Fruit fly (Drosophila melanogaster) whole organism, adult: ENCODE results near the gene His3.3B.

Source experiments
- CG12768 ChIP-seq: fragments of 200-800 bp; sonication (Bioruptor generic); optimal IDR thresholded peaks from 2 replicates; lab custom pipeline; 2017; ENCODE audit warnings: missing biosample characterization, missing genetic modification characterization, mild to moderate bottlenecking, moderate library complexity, missing genetic modification reagents
- CG33017 ChIP-seq: fragments of 200-800 bp; sonication (Bioruptor generic); optimal IDR thresholded peaks from 2 replicates; lab custom pipeline; 2018; ENCODE audit warnings: missing biosample characterization, mild to moderate bottlenecking, missing genetic modification characterization, moderate library complexity
- CG7045 ChIP-seq: fragments of 200-800 bp; sonication (Bioruptor generic); optimal IDR thresholded peaks from 2 replicates; lab custom pipeline; 2017; ENCODE audit warnings: missing biosample characterization, mild to moderate bottlenecking, missing genetic modification characterization
- Crg-1 ChIP-seq: fragments of 200-800 bp; sonication (Bioruptor generic); optimal IDR thresholded peaks from 2 replicates; lab custom pipeline; 2016; ENCODE audit warnings: missing biosample characterization, missing genetic modification characterization
- Hr96 ChIP-seq: fragments of 200-800 bp; sonication (Bioruptor generic); optimal IDR thresholded peaks from 2 replicates; lab custom pipeline; 2016; ENCODE audit warnings: missing biosample characterization, missing genetic modification characterization
- cic ChIP-seq: fragments of 200-800 bp; sonication (Bioruptor generic); optimal IDR thresholded peaks from 2 replicates; lab custom pipeline; 2017; ENCODE audit warnings: missing biosample characterization, mild to moderate bottlenecking, missing genetic modification characterization, moderate library complexity
- cnc ChIP-seq, 2 experiments: fragments of >200 bp; optimal IDR thresholded peaks; 2 replicates each; lab custom pipeline; 2017
- kay ChIP-seq: fragments of 200-800 bp; sonication (Bioruptor generic); peaks from one replicate; lab custom pipeline; 2016; ENCODE audit warnings: missing biosample characterization, missing genetic modification characterization, borderline replicate concordance
- pad ChIP-seq: fragments of 200-800 bp; sonication (Bioruptor generic); optimal IDR thresholded peaks from 3 replicates; lab custom pipeline; 2017; ENCODE audit warnings: missing biosample characterization, missing genetic modification characterization, mild to moderate bottlenecking, moderate library complexity, missing genetic modification reagents
- tj ChIP-seq: fragments of 200-800 bp; sonication (Bioruptor generic); optimal IDR thresholded peaks from 3 replicates; lab custom pipeline; 2017; ENCODE audit warnings: missing biosample characterization, mild to moderate bottlenecking, missing genetic modification characterization, moderate library complexity

DNA sequence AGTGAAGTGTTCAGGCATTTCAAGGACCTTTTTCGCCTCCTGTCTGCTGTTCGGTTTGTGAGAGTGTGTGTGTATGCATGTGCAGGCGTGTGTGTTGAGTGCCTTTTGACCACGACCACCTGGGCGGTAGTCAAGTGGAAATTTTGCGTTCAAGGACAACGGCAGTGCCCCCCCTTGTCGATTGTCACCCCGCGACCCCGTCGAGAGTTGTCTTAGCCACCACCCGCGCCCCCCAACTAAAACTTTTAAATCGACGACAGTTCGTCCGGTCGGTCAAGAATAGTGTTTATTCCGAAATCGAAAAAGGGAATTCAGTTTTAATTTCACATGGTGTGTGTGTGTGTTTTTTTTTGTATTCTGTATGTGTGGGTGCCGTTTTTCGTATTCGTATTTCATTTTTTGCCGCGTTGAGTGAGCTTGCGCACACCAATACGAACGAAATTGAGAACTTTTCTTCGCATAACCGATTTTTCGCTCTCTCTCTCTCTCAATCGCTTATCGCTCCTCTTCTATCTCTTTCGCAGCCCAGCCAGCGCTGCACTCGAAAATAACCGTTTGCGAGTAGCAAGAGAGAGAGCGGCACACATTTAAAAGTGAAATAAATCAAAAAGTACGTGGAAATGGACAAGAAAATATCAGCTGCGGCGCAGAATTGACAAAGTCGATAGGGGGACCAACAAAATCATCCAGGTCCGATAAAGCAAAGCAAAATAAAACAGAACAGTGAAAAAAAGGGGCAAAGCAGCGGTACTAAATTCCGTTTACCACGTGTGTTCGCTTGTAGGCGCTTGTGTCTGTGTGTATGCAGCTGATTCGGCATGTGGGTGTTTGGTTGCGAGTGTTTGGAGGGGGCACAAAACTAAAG, 7.4 kb upstream of the His3.3B start:
- TF ChIP-seq pad (GFP tag; lab: Kevin White, UChicago) (peak; percentile 97), cnc (optimal IDR thresholded peaks at IDR 0.05; lab: Kevin White, UChicago) (no peak), kay (no peak), Crg-1 (GFP tag; lab: Kevin White, UChicago) (no peak), CG33017 (tag; lab: Kevin White, UChicago) (no peak), CG12768 (GFP tag; lab: Kevin White, UChicago) (no peak), Hr96 (no peak), tj (GFP tag; lab: Kevin White, UChicago) (peak; percentile 27), cic (peak; percentile 19), CG7045 (GFP tag; lab: Kevin White, UChicago) (no peak)
